Worm (Caenorhabditis elegans) whole organism, L2 larva: ENCODE results near the gene scl-8.

Experiments used
- C34F6.9 ChIP-seq: fragments of 150-350 bp; optimal IDR thresholded peaks from 2 replicates; lab custom pipeline; 2014; ENCODE audit warnings: missing biosample characterization, missing genetic modification characterization
- F13H6.1 ChIP-seq: sonication (generic microtip); optimal IDR thresholded peaks from 2 replicates; lab custom pipeline; 2016; ENCODE audit warnings: missing genetic modification characterization, missing compliant biosample characterization
- R02D3.7 ChIP-seq: fragments of 150-350 bp; optimal IDR thresholded peaks from 2 replicates; lab custom pipeline; 2014; ENCODE audit warnings: missing biosample characterization, missing genetic modification characterization
- Y55F3AM.14 ChIP-seq: fragments of 200-800 bp; sonication (Bioruptor generic); optimal IDR thresholded peaks from 2 replicates; lab custom pipeline; 2018; ENCODE audit warnings: mild to moderate bottlenecking, missing genetic modification characterization, missing compliant biosample characterization
- ZK546.5 ChIP-seq: sonication (generic microtip); optimal IDR thresholded peaks from 2 replicates; lab custom pipeline; 2017; ENCODE audit warnings: missing biosample characterization, missing genetic modification characterization
- aly-2 ChIP-seq: fragments of 150-350 bp; optimal IDR thresholded peaks from 2 replicates; lab custom pipeline; 2014; ENCODE audit warnings: missing biosample characterization, missing genetic modification characterization
- ama-1 ChIP-seq: fragments of 150-350 bp; optimal IDR thresholded peaks from 2 replicates; lab custom pipeline; 2018; ENCODE audit warnings: inconsistent platforms
- ceh-16 ChIP-seq: fragments of 150-350 bp; optimal IDR thresholded peaks from 2 replicates; lab custom pipeline; 2014; ENCODE audit warnings: missing biosample characterization, missing genetic modification characterization
- ceh-82 ChIP-seq: fragments of 150-350 bp; optimal IDR thresholded peaks from 2 replicates; lab custom pipeline; 2014; ENCODE audit warnings: missing biosample characterization, missing genetic modification characterization
- crh-2 ChIP-seq: sonication (generic microtip); optimal IDR thresholded peaks from 2 replicates; lab custom pipeline; 2017; ENCODE audit warnings: missing biosample characterization, missing genetic modification characterization
- dmd-4 ChIP-seq: sonication (generic microtip); optimal IDR thresholded peaks from 2 replicates; lab custom pipeline; 2017; ENCODE audit warnings: missing biosample characterization, missing genetic modification characterization
- egl-27 ChIP-seq: sonication (generic microtip); optimal IDR thresholded peaks from 3 replicates; lab custom pipeline; 2017; ENCODE audit warnings: missing biosample characterization, missing genetic modification reagents, missing genetic modification characterization
- fos-1 ChIP-seq: fragments of 150-350 bp; optimal IDR thresholded peaks from 2 replicates; lab custom pipeline; 2014; ENCODE audit warnings: missing biosample characterization, missing genetic modification characterization
- gmeb-1 ChIP-seq: fragments of 150-350 bp; optimal IDR thresholded peaks from 2 replicates; lab custom pipeline; 2014; ENCODE audit warnings: missing biosample characterization, missing genetic modification characterization
- lin-39 ChIP-seq: fragments of 150-350 bp; optimal IDR thresholded peaks from 2 replicates; lab custom pipeline; 2014; ENCODE audit warnings: missing biosample characterization, missing genetic modification reagents, missing genetic modification characterization
- lsy-2 ChIP-seq, 2 experiments: fragments of 150-350 bp in 1 of 2; sonication (generic microtip) in 1 of 2; optimal IDR thresholded peaks; 2 replicates each; lab custom pipeline; 2014 to 2017; ENCODE audit warnings: missing biosample characterization in 2 of 2, missing genetic modification characterization in 2 of 2
- mab-5 ChIP-seq: fragments of 150-350 bp; optimal IDR thresholded peaks from 2 replicates; lab custom pipeline; 2014; ENCODE audit warnings: missing biosample characterization, missing genetic modification characterization
- mbf-1 ChIP-seq: sonication (generic microtip); optimal IDR thresholded peaks from 2 replicates; lab custom pipeline; 2017; ENCODE audit warnings: missing biosample characterization, missing genetic modification characterization
- mdl-1 ChIP-seq, 2 experiments: fragments of 150-350 bp in 1 of 2; sonication (generic microtip) in 1 of 2; optimal IDR thresholded peaks; 2 replicates each; lab custom pipeline; 2017; ENCODE audit warnings: missing biosample characterization in 2 of 2, missing genetic modification characterization in 2 of 2
- nhr-10 ChIP-seq: sonication (generic microtip); optimal IDR thresholded peaks from 2 replicates; lab custom pipeline; 2017; ENCODE audit warnings: missing biosample characterization, missing genetic modification characterization
- nhr-11 ChIP-seq: fragments of 150-350 bp; optimal IDR thresholded peaks from 2 replicates; lab custom pipeline; 2014; ENCODE audit warnings: missing biosample characterization, missing genetic modification characterization
- nhr-12 ChIP-seq: fragments of 150-350 bp; optimal IDR thresholded peaks from 2 replicates; lab custom pipeline; 2014; ENCODE audit warnings: missing biosample characterization, missing genetic modification characterization
- nhr-129 ChIP-seq: fragments of 150-350 bp; optimal IDR thresholded peaks from 2 replicates; lab custom pipeline; 2014; ENCODE audit warnings: missing biosample characterization, missing genetic modification characterization
- nhr-21 ChIP-seq: fragments of 150-350 bp; optimal IDR thresholded peaks from 2 replicates; lab custom pipeline; 2014; ENCODE audit warnings: missing biosample characterization, missing genetic modification characterization
- nhr-23 ChIP-seq: fragments of 150-350 bp; optimal IDR thresholded peaks from 2 replicates; lab custom pipeline; 2014; ENCODE audit warnings: missing biosample characterization, missing genetic modification reagents, missing genetic modification characterization
- nhr-237 ChIP-seq: fragments of 150-350 bp; optimal IDR thresholded peaks from 2 replicates; lab custom pipeline; 2014; ENCODE audit warnings: missing biosample characterization, missing genetic modification characterization
- nhr-25 ChIP-seq: fragments of 150-350 bp; sonication (generic microtip); optimal IDR thresholded peaks from 3 replicates; lab custom pipeline; 2014; ENCODE audit warnings: missing biosample characterization, missing genetic modification characterization
- nhr-6 ChIP-seq: fragments of 150-350 bp; optimal IDR thresholded peaks from 2 replicates; lab custom pipeline; 2014; ENCODE audit warnings: missing biosample characterization, missing genetic modification characterization
- nhr-77 ChIP-seq: fragments of 150-350 bp; optimal IDR thresholded peaks from 2 replicates; lab custom pipeline; 2014; ENCODE audit warnings: missing biosample characterization, missing genetic modification characterization
- peb-1 ChIP-seq: fragments of 150-350 bp; optimal IDR thresholded peaks from 2 replicates; lab custom pipeline; 2014; ENCODE audit warnings: missing biosample characterization, missing genetic modification characterization
- sem-4 ChIP-seq: fragments of 150-350 bp; optimal IDR thresholded peaks from 2 replicates; lab custom pipeline; 2014; ENCODE audit warnings: missing biosample characterization, missing genetic modification reagents, missing genetic modification characterization
- skn-1 ChIP-seq: sonication (generic microtip); optimal IDR thresholded peaks from 2 replicates; lab custom pipeline; 2017; ENCODE audit warnings: missing biosample characterization, missing genetic modification characterization
- sma-9 ChIP-seq, 2 experiments: fragments of 150-350 bp in 1 of 2; sonication (generic microtip) in 1 of 2; optimal IDR thresholded peaks; 2 replicates each; lab custom pipeline; 2014 to 2016; ENCODE audit warnings: missing genetic modification characterization in 2 of 2, mild to moderate bottlenecking in 1 of 2, missing biosample characterization in 1 of 2, missing compliant biosample characterization in 1 of 2, missing genetic modification reagents in 1 of 2, moderate library complexity in 1 of 2
- unc-55 ChIP-seq: fragments of 150-350 bp; sonication (generic microtip); optimal IDR thresholded peaks from 3 replicates; lab custom pipeline; 2014; ENCODE audit warnings: missing biosample characterization, missing genetic modification reagents, missing genetic modification characterization
- unc-62 ChIP-seq: fragments of 150-350 bp; optimal IDR thresholded peaks from 2 replicates; lab custom pipeline; 2014; ENCODE audit warnings: missing biosample characterization, missing genetic modification reagents, missing genetic modification characterization
- zag-1 ChIP-seq: fragments of 150-350 bp; optimal IDR thresholded peaks from 2 replicates; lab custom pipeline; 2014; ENCODE audit warnings: missing biosample characterization, missing genetic modification characterization
- ztf-1 ChIP-seq: fragments of 200-800 bp; sonication (Bioruptor generic); conservative IDR thresholded peaks from 2 replicates; pipeline ENCODE4 v1.3.6; 2022; ENCODE audit warnings: missing genetic modification characterization, missing compliant biosample characterization
- ztf-11 ChIP-seq: sonication (generic microtip); optimal IDR thresholded peaks from 2 replicates; lab custom pipeline; 2017; ENCODE audit warnings: missing biosample characterization, missing genetic modification characterization
- ztf-4 ChIP-seq: fragments of 150-350 bp; optimal IDR thresholded peaks from 2 replicates; lab custom pipeline; 2014; ENCODE audit warnings: missing biosample characterization, missing genetic modification characterization

Gene scl-8

DNA sequence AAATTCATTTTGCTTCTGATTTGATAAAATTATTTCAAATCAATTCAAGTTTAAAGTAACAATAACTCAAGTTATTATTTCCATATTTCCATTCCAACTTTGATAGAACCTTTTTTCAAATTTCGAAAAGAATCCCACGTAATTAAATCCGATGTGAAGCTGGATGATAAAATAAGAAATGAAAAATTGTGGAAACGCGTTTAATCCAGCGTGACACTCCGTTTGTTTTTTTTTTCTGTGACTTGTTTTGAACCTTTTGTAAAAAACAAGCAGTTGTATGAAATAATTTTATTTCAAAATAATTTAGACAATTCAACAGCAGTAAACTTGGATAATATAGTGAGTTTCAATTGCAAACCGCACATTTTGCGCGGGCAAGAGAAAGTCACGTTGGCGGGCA, 19.0 kb upstream of the scl-8 start, which contains the start of gene F49E11.7:
Gene F49E11.7 (plus strand): TSS at position 301 of the 400 bp plus-strand sequence.
- TF ChIP-seq peb-1 (tag; lab: Kevin White, UChicago) (no peak), nhr-21 (no peak), nhr-23 (tag; lab: Kevin White, UChicago) (no peak), unc-62 (GFP tag; lab: Kevin White, UChicago) (no peak), mbf-1 (tag; lab: Kevin White, UChicago) (no peak), egl-27 (tag; lab: Kevin White, UChicago) (no peak), crh-2 (tag; lab: Kevin White, UChicago) (no peak)

DNA sequence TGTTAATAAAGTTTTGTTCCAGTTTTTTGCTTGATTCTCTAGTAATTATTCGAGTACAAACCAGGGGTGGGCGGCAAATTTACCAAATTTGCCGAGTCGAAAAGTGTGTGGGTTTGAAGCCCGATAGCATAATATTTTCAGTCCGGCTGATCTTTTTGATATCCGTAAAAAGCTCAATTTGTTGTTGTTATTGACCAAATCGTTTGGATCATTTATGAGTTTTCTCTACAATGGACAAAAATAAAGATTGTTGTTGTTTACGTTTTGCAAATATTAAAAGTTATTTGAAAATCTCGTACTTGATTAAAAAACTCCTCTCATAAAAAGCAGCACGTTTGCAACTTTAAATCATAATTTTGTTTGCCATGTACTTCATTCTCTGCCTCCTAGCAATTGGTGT, 15.5 kb upstream of the scl-8 start, which contains the start of gene scl-1:
Gene scl-1 (plus strand): TSS at position 301 of the 400 bp plus-strand sequence.
- no peak for TF ChIP-seq ama-1 (lab: Kevin White, UChicago)
- TF ChIP-seq, all 48 proteins: peak for 0

DNA sequence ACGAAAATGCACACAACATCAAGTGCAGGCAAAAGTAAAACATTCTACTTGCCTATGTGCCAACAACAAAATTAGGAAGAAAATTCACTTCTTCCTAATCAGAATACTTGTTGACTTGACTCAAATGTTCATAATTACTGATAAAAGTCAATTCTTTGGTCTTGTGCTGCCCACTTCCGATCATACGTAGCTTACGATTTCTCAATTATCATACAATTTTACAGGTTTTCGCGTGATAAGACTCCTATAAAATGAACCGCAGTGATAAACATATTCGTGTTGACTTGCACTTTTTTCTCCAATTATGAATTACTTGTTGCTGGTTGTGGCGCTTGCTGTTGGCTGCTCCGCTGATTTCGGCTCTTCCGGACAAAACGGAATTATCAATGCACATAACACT, 14.1 kb upstream of the scl-8 start, which contains the start of gene scl-2:
Gene scl-2 (plus strand): TSS at position 293 of the 400 bp plus-strand sequence.
- TF ChIP-seq nhr-10 (no peak), lsy-2 (tag; optimal IDR thresholded peaks at IDR 0.05; lab: Kevin White, UChicago) (no peak), F13H6.1 (peak; percentile 12), nhr-129 (peak; percentile 30), mbf-1 (tag; lab: Kevin White, UChicago) (no peak), gmeb-1 (tag; lab: Kevin White, UChicago) (peak; percentile 46), sma-9 (GFP tag; optimal IDR thresholded peaks at IDR 0.05; lab: Kevin White, UChicago) (peak; percentile 80), sma-9 (tag; optimal IDR thresholded peaks at IDR 0.05; lab: Kevin White, UChicago) (no peak), crh-2 (tag; lab: Kevin White, UChicago) (peak; percentile 54), ztf-4 (no peak), ceh-16 (no peak), egl-27 (tag; lab: Kevin White, UChicago) (peak; percentile 11), ceh-82 (tag; lab: Kevin White, UChicago) (no peak), fos-1 (peak; percentile 98), skn-1 (peak; percentile 68)
- TF ChIP-seq, all 48 proteins: peak for 8

DNA sequence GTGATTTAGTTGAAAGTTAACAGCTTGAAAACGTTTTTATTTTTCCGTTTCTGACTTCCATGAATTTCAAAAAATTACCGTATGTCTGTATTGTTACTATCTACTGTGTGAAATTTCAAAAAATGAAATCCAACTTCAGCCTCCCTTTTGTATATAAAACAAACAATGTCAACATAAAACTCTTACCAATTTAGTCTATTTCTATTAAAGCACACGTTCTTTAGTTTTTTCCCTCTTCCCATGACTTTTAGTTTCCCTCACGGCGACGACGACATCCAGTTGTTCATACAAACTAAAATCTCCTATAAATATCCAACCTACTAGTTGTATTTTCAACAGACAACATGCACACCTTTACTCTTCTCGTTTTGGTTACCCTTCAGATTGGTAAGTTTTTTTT, 12.3 kb upstream of the scl-8 start, which contains the start of gene scl-3:
Gene scl-3 (plus strand): TSS at position 301 of the 400 bp plus-strand sequence.
- no peak for TF ChIP-seq lin-39 (tag; lab: Kevin White, UChicago)
- no peak for TF ChIP-seq R02D3.7 (tag; lab: Kevin White, UChicago)
- no peak for TF ChIP-seq nhr-10
- no peak for TF ChIP-seq aly-2 (tag; lab: Kevin White, UChicago)
- TF ChIP-seq nhr-237 (tag; lab: Kevin White, UChicago), result no peak
- no peak for TF ChIP-seq egl-27 (tag; lab: Kevin White, UChicago)
- TF ChIP-seq Y55F3AM.14 (GFP tag; lab: Kevin White, UChicago), result no peak
- no peak for TF ChIP-seq peb-1 (tag; lab: Kevin White, UChicago)
- no peak for TF ChIP-seq unc-55 (GFP tag; lab: Kevin White, UChicago)
- no peak for TF ChIP-seq nhr-6
- no peak for TF ChIP-seq zag-1 (tag; lab: Kevin White, UChicago)
- TF ChIP-seq nhr-21, result no peak
- no peak for TF ChIP-seq F13H6.1
- TF ChIP-seq mdl-1 (tag; optimal IDR thresholded peaks at IDR 0.05; lab: Kevin White, UChicago), result no peak
- TF ChIP-seq lsy-2 (tag; optimal IDR thresholded peaks at IDR 0.05; lab: Kevin White, UChicago), result no peak
- TF ChIP-seq nhr-129, result no peak
- TF ChIP-seq nhr-12 (tag; lab: Kevin White, UChicago), result no peak
- no peak for TF ChIP-seq mab-5 (tag; lab: Kevin White, UChicago)
- TF ChIP-seq ceh-82 (tag; lab: Kevin White, UChicago), result no peak
- no peak for TF ChIP-seq dmd-4 (tag; lab: Kevin White, UChicago)

DNA sequence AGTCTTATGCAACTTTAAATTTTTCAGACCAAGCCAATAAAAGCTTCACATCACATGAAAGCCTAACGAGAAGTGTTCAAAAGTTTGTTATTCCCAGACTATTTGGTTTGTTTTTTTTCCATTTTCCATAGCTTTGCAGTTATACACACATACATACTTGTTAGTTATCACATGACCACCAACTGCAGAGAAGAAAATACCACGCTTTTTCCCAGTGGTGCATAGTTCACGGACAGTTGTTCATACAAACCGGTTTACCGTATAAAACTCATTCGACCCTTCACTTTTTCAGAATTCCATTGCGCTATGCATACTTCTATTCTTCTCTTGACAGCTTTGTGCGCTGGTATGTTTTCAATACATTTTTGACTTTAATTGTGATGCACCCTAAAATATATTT, 7.8 kb upstream of the scl-8 start, which contains the start of gene scl-5:
Gene scl-5 (plus strand): TSS at position 301 of the 400 bp plus-strand sequence.
- no peak for TF ChIP-seq nhr-77 (tag; lab: Kevin White, UChicago)
- TF ChIP-seq mab-5 (tag; lab: Kevin White, UChicago), result no peak
- TF ChIP-seq peb-1 (tag; lab: Kevin White, UChicago), result no peak
- TF ChIP-seq nhr-12 (tag; lab: Kevin White, UChicago), result no peak
- no peak for TF ChIP-seq fos-1
- no peak for TF ChIP-seq skn-1
- no peak for TF ChIP-seq sem-4
- TF ChIP-seq ztf-11 (tag; lab: Kevin White, UChicago), result no peak
- TF ChIP-seq nhr-129, result no peak
- no peak for TF ChIP-seq crh-2 (tag; lab: Kevin White, UChicago)
- no peak for TF ChIP-seq aly-2 (tag; lab: Kevin White, UChicago)
- TF ChIP-seq mbf-1 (tag; lab: Kevin White, UChicago), result no peak
- TF ChIP-seq C34F6.9 (tag; lab: Kevin White, UChicago), result no peak
- TF ChIP-seq mdl-1 (tag; optimal IDR thresholded peaks at IDR 0.05; lab: Kevin White, UChicago), result no peak
- TF ChIP-seq ztf-1 (GFP tag; lab: Robert Waterston, UW), result no peak
- no peak for TF ChIP-seq ZK546.5 (tag; lab: Kevin White, UChicago)
- no peak for TF ChIP-seq unc-62 (GFP tag; lab: Kevin White, UChicago)
- TF ChIP-seq dmd-4 (tag; lab: Kevin White, UChicago), result no peak
- TF ChIP-seq nhr-25, result no peak
- TF ChIP-seq nhr-11 (tag; lab: Kevin White, UChicago), result no peak
